Worm (Caenorhabditis elegans) whole organism, L3 larva: ENCODE measurements around the gene K03A11.4.

Source experiments
- aly-2 ChIP-seq: fragments of 150-350 bp; optimal IDR thresholded peaks from 2 replicates; lab custom pipeline; 2014; ENCODE audit warnings: missing biosample characterization, missing genetic modification characterization
- ama-1 ChIP-seq: fragments of 150-350 bp; optimal IDR thresholded peaks from 2 replicates; lab custom pipeline; 2018
- ceh-16 ChIP-seq: sonication (generic microtip); optimal IDR thresholded peaks from 2 replicates; lab custom pipeline; 2017; ENCODE audit warnings: missing biosample characterization, missing genetic modification characterization
- ceh-82 ChIP-seq: fragments of 150-350 bp; optimal IDR thresholded peaks from 2 replicates; lab custom pipeline; 2014; ENCODE audit warnings: missing biosample characterization, missing genetic modification characterization
- daf-12 ChIP-seq: fragments of 150-350 bp; optimal IDR thresholded peaks from 2 replicates; lab custom pipeline; 2014; ENCODE audit warnings: missing biosample characterization, missing genetic modification reagents, missing genetic modification characterization
- egl-27 ChIP-seq: sonication (generic microtip); optimal IDR thresholded peaks from 4 replicates; lab custom pipeline; 2017; ENCODE audit warnings: missing biosample characterization, missing genetic modification reagents, missing genetic modification characterization
- egl-5 ChIP-seq: fragments of 150-350 bp; optimal IDR thresholded peaks from 2 replicates; lab custom pipeline; 2017; ENCODE audit warnings: missing biosample characterization, missing genetic modification reagents, missing genetic modification characterization, inconsistent platforms
- elt-1 ChIP-seq: fragments of 150-350 bp; optimal IDR thresholded peaks from 2 replicates; lab custom pipeline; 2014; ENCODE audit warnings: missing biosample characterization, missing genetic modification characterization
- elt-2 ChIP-seq: sonication (generic microtip); optimal IDR thresholded peaks from 2 replicates; lab custom pipeline; 2016; ENCODE audit warnings: missing genetic modification reagents, mild to moderate bottlenecking, missing genetic modification characterization, missing compliant biosample characterization
- elt-3 ChIP-seq, 3 experiments: fragments of 150-350 bp in 1 of 3; sonication (generic microtip) in 2 of 3; optimal IDR thresholded peaks; 2 replicates in 2 of 3; 4 replicates in 1 of 3; lab custom pipeline; 2014 to 2017; ENCODE audit warnings: missing biosample characterization in 3 of 3, missing genetic modification characterization in 3 of 3
- eor-1 ChIP-seq, 2 experiments: fragments of 150-350 bp; optimal IDR thresholded peaks; 2 replicates each; lab custom pipeline; 2014 to 2018; ENCODE audit warnings: missing biosample characterization in 2 of 2, missing genetic modification characterization in 2 of 2
- fkh-2 ChIP-seq: fragments of 150-350 bp; optimal IDR thresholded peaks from 2 replicates; lab custom pipeline; 2014; ENCODE audit warnings: missing biosample characterization, missing genetic modification reagents, missing genetic modification characterization
- fos-1 ChIP-seq: fragments of 150-350 bp; optimal IDR thresholded peaks from 2 replicates; lab custom pipeline; 2014; ENCODE audit warnings: missing biosample characterization, missing genetic modification characterization
- hmg-11 ChIP-seq: sonication (generic microtip); optimal IDR thresholded peaks from 2 replicates; lab custom pipeline; 2016; ENCODE audit warnings: missing genetic modification characterization, missing compliant biosample characterization
- jun-1 ChIP-seq: fragments of 150-350 bp; optimal IDR thresholded peaks from 2 replicates; lab custom pipeline; 2014; ENCODE audit warnings: missing biosample characterization, missing genetic modification reagents, missing genetic modification characterization
- lin-15B ChIP-seq: fragments of 150-350 bp; optimal IDR thresholded peaks from 2 replicates; lab custom pipeline; 2014; ENCODE audit warnings: missing biosample characterization, missing genetic modification characterization
- mdl-1 ChIP-seq: fragments of 150-350 bp; optimal IDR thresholded peaks from 2 replicates; lab custom pipeline; 2014; ENCODE audit warnings: missing biosample characterization, missing genetic modification characterization
- nfya-1 ChIP-seq: sonication (generic microtip); optimal IDR thresholded peaks from 2 replicates; lab custom pipeline; 2017; ENCODE audit warnings: missing genetic modification characterization, mild to moderate bottlenecking, missing compliant biosample characterization, antibody characterized with exemption, moderate library complexity; ENCODE audit not compliant: insufficient read depth
- nhr-11 ChIP-seq: fragments of 150-350 bp; optimal IDR thresholded peaks from 2 replicates; lab custom pipeline; 2014; ENCODE audit warnings: missing biosample characterization, missing genetic modification characterization
- nhr-23 ChIP-seq: fragments of 150-350 bp; optimal IDR thresholded peaks from 2 replicates; lab custom pipeline; 2014; ENCODE audit warnings: missing biosample characterization, missing genetic modification reagents, missing genetic modification characterization
- nhr-237 ChIP-seq: fragments of 150-350 bp; optimal IDR thresholded peaks from 2 replicates; lab custom pipeline; 2014; ENCODE audit warnings: missing biosample characterization, missing genetic modification characterization
- nhr-25 ChIP-seq: sonication (generic microtip); optimal IDR thresholded peaks from 2 replicates; lab custom pipeline; 2017; ENCODE audit warnings: missing biosample characterization, missing genetic modification characterization
- nhr-28 ChIP-seq: fragments of 150-350 bp; optimal IDR thresholded peaks from 2 replicates; lab custom pipeline; 2014; ENCODE audit warnings: missing biosample characterization, missing genetic modification characterization
- nhr-43 ChIP-seq: sonication (generic microtip); optimal IDR thresholded peaks from 2 replicates; lab custom pipeline; 2016; ENCODE audit warnings: mild to moderate bottlenecking, missing genetic modification characterization, missing compliant biosample characterization; ENCODE audit not compliant: poor library complexity, severe bottlenecking
- nhr-76 ChIP-seq: fragments of 150-350 bp; sonication (generic microtip); optimal IDR thresholded peaks from 5 replicates; lab custom pipeline; 2014; ENCODE audit warnings: missing biosample characterization, missing genetic modification characterization
- pha-4 ChIP-seq: fragments of 150-350 bp; optimal IDR thresholded peaks from 2 replicates; lab custom pipeline; 2014; ENCODE audit warnings: missing biosample characterization, missing genetic modification reagents, missing genetic modification characterization
- pqm-1 ChIP-seq: fragments of 150-350 bp; optimal IDR thresholded peaks from 2 replicates; lab custom pipeline; 2017; ENCODE audit warnings: missing biosample characterization, missing genetic modification characterization, inconsistent platforms
- sea-2 ChIP-seq: fragments of 150-350 bp; sonication (generic microtip); optimal IDR thresholded peaks from 4 replicates; lab custom pipeline; 2014; ENCODE audit warnings: missing biosample characterization, missing genetic modification reagents, missing genetic modification characterization
- skn-1 ChIP-seq: fragments of 150-350 bp; optimal IDR thresholded peaks from 2 replicates; lab custom pipeline; 2014; ENCODE audit warnings: missing biosample characterization, missing genetic modification characterization
- snpc-4 ChIP-seq: fragments of 150-350 bp; optimal IDR thresholded peaks from 2 replicates; lab custom pipeline; 2014; ENCODE audit warnings: missing biosample characterization, missing genetic modification characterization
- tbx-2 ChIP-seq: sonication (generic microtip); optimal IDR thresholded peaks from 2 replicates; lab custom pipeline; 2016; ENCODE audit warnings: mild to moderate bottlenecking, missing genetic modification characterization, missing compliant biosample characterization
- unc-62 ChIP-seq: fragments of 150-350 bp; sonication (generic microtip); optimal IDR thresholded peaks from 4 replicates; lab custom pipeline; 2014; ENCODE audit warnings: missing biosample characterization, missing genetic modification reagents, missing genetic modification characterization
- ztf-11 ChIP-seq: fragments of 150-350 bp; optimal IDR thresholded peaks from 2 replicates; lab custom pipeline; 2014; ENCODE audit warnings: missing biosample characterization, missing genetic modification characterization
- ztf-4 ChIP-seq: fragments of 150-350 bp; optimal IDR thresholded peaks from 2 replicates; lab custom pipeline; 2014; ENCODE audit warnings: missing biosample characterization, missing genetic modification characterization

K03A11.4 gene

DNA sequence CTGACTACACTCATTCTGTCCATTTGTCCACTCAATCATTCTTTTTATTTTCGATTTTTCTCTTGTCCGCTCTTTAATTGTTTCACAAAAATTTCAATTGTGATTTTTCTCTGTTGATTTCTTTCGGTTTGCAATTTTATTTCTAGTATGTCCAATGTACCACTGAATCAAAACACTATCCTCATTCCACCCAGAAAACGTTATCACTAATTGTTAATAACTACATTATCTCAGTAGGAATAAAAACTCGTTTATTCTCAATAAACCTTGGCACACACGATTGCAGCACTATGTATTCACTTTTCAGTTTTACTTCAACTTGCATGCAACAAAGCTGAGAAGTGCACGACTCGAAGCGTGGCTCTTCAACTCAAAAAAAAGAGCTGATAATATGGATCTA, 26.6 kb upstream of the K03A11.4 start, which contains the start of gene K03A11.1:
Gene K03A11.1 (plus strand): TSS at position 301 of the 400 bp plus-strand sequence.
- TF ChIP-seq ceh-82 (tag; lab: Kevin White, UChicago) = no peak

DNA sequence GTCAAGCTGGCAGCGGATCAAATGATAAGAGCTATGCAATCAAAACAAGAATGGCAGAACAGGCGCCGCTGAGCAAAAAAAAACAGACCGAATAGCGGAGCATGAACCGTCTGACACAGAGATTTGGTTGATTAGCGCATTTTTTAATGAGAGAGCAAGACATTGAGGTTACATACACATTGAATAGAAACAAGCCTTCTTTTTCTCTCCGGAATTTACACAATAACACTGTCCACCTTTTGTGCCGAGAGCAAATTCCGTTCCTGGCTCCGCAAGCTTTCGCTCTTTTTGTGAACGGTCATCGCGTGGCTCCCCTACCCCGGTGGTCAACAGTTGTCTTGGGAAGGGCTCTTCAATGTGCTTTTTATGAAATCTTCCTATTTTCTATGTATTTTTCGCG, 22.4 kb upstream of the K03A11.4 start, which contains the start of gene K03A11.6:
Gene K03A11.6 (plus strand): TSS at position 301 of the 400 bp plus-strand sequence.
- no peak for TF ChIP-seq lin-15B (tag; lab: Kevin White, UChicago)
- no peak for TF ChIP-seq pqm-1
- TF ChIP-seq pha-4 = no peak
- TF ChIP-seq eor-1 (tag; optimal IDR thresholded peaks at IDR 0.05; lab: Kevin White, UChicago) = no peak
- TF ChIP-seq fos-1 (tag; lab: Kevin White, UChicago) = no peak
- TF ChIP-seq nfya-1 (tag; lab: Kevin White, UChicago) = no peak
- TF ChIP-seq skn-1 = no peak
- TF ChIP-seq fkh-2 (tag; lab: Kevin White, UChicago) = no peak
- no peak for TF ChIP-seq sea-2 (GFP tag; lab: Kevin White, UChicago)
- no peak for TF ChIP-seq elt-1 (tag; lab: Kevin White, UChicago)
- TF ChIP-seq tbx-2 (tag; lab: Kevin White, UChicago) = no peak
- TF ChIP-seq snpc-4 (tag; lab: Kevin White, UChicago) = no peak
- TF ChIP-seq nhr-23 (tag; lab: Kevin White, UChicago) = no peak
- no peak for TF ChIP-seq nhr-11
- TF ChIP-seq elt-2 (tag; lab: Kevin White, UChicago) = no peak
- no peak for TF ChIP-seq elt-3 (tag; optimal IDR thresholded peaks at IDR 0.05; lab: Kevin White, UChicago)
- TF ChIP-seq ama-1 = no peak
- no peak for TF ChIP-seq egl-27

DNA sequence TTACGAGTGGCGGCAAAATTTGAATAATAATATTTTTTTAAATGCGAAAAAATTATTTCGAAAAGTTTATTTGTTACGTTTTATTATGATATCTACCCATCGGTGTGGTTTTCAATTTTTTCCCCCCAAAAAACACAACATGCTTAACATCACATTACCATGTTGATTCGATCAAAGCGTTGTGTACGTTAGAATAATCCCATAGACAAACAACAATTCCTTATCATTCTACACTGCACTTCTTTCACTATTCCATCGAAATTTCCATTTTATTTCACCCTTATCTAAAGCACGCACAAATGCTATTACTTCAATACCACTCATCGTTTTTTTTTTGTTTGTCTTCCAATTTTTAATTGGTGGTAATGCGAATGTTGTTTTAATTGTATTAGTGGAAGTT, 18.0 kb upstream of the K03A11.4 start:
- TF ChIP-seq pha-4 (peak; percentile 78), ztf-11 (tag; lab: Kevin White, UChicago) (no peak), aly-2 (tag; lab: Kevin White, UChicago) (no peak), nhr-76 (tag; lab: Kevin White, UChicago) (no peak), elt-2 (tag; lab: Kevin White, UChicago) (peak; percentile 88), pqm-1 (peak; percentile 51), fkh-2 (tag; lab: Kevin White, UChicago) (no peak), nhr-43 (no peak), egl-27 (no peak), nhr-25 (no peak), ztf-4 (tag; lab: Kevin White, UChicago) (no peak), skn-1 (peak; percentile 11), jun-1 (tag; lab: Kevin White, UChicago) (peak; percentile 6)
- TF ChIP-seq, all 47 proteins: peak for 5

DNA sequence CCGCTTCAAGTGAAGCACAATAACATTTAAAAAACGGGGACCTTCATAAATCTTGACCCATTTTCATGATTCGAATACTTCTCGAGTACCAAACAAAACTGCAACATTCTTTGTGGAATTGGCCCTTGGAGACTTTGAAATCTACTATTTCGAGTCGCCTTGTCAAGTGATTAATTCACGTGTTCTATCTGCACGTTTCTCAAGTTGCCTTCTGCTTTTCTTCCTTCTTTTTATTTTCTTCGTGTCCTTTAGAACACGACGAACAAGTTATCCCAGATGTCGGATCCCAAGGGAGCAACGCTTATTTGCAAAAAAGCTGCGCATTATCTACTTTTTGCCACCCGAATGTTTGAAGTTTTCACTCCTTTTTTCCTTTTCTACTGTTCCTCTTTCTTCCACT, 16.6 kb upstream of the K03A11.4 start:
- no peak for TF ChIP-seq skn-1
- no peak for TF ChIP-seq nhr-43
- TF ChIP-seq mdl-1 = no peak
- no peak for TF ChIP-seq nhr-237 (tag; lab: Kevin White, UChicago)
- no peak for TF ChIP-seq nhr-28 (tag; lab: Kevin White, UChicago)
- TF ChIP-seq daf-12 (tag; lab: Kevin White, UChicago) = no peak
- TF ChIP-seq ceh-16 = no peak
- TF ChIP-seq nfya-1 (tag; lab: Kevin White, UChicago) = no peak
- TF ChIP-seq elt-1 (tag; lab: Kevin White, UChicago) = no peak
- TF ChIP-seq elt-2 (tag; lab: Kevin White, UChicago) = no peak
- TF ChIP-seq snpc-4 (tag; lab: Kevin White, UChicago) = no peak
- TF ChIP-seq unc-62 = no peak

DNA sequence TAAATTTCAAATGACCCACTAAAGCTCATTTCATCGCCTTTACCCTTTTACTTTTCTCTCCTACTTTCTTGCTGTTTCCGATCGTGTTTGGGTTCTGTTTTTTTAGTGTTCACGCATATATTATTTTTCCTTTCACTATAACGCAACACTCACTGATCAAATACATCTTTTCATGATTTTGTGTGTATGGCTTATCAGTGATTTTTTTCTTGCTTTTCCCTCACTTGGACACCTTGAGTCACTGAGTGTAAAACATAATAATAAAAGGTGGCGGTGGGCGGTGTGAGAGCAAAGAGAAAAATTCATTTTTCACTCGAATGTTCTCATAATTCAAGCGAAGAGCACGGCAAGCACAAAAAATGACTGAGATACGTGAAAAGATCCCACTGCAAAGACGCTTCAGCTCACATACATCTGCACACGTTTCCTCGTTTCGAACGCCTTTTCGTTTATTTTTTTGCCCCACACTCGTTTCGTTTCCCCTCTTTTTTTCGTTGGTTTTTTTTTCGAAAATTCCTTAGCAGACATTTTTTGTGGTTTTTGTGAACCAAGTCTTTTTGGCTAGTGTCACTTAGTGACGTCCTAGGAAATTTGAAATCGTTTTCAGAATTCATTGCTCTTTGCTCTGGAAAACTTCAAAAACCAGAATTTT, 14.9 kb upstream of the K03A11.4 start, which contains the start of gene K03A11.5:
Gene K03A11.5 (plus strand): TSS at position 602 of the 652 bp plus-strand sequence.
- TF ChIP-seq hmg-11 (tag; lab: Kevin White, UChicago) (no peak), egl-5 (tag; lab: Kevin White, UChicago) (peak; percentile 25), elt-2 (tag; lab: Kevin White, UChicago) (peak; percentile 39)
